ENCODE assay signal across 3 fruit fly cellular contexts in genomic region chr3R:24121669-24122068, dm6.
TF ChIP-seq lines count a peak whose summit lies in the region.

No protein-coding gene starts in this region.

- no peak for TF ChIP-seq CTCF in whole organism, embryonic (GFP tag; optimal IDR thresholded peaks at IDR 0.05; lab: Kevin White, UChicago)

TF ChIP-seq in whole organism, embryonic, 481 proteins besides CTCF, POLR2A, EP300 and RAD21:
- no peak for TF ChIP-seq crol (GFP tag; IDR thresholded peaks at IDR 0.05; lab: Robert Waterston, UW)
- 0 out of 2 replicates have a peak, but pooled peaks have one; percentile 5 for TF ChIP-seq Dip2 (GFP tag; IDR thresholded peaks at IDR 0.05; lab: Robert Waterston, UW)
- no peak for TF ChIP-seq CG2889 (GFP tag; IDR thresholded peaks at IDR 0.05; lab: Robert Waterston, UW)
- 0 out of 3 replicates have a peak, but pooled peaks have one; percentile 15 for TF ChIP-seq CG11456 (GFP tag; IDR thresholded peaks at IDR 0.05; lab: Robert Waterston, UW)
- no peak for TF ChIP-seq cwo (GFP tag; optimal IDR thresholded peaks at IDR 0.05; lab: Kevin White, UChicago)
- TF ChIP-seq Mrtf (GFP tag; IDR thresholded peaks at IDR 0.05; lab: Robert Waterston, UW): no peak
- no peak for TF ChIP-seq CG4854 (GFP tag; optimal IDR thresholded peaks at IDR 0.05; lab: Kevin White, UChicago)
- no peak for TF ChIP-seq ara (GFP tag; IDR thresholded peaks at IDR 0.05; lab: Robert Waterston, UW)
- 0 out of 2 replicates have a peak, but pooled peaks have one; percentile 11 for TF ChIP-seq CG4404 (GFP tag; IDR thresholded peaks at IDR 0.05; lab: Robert Waterston, UW)

TF ChIP-seq in whole organism, prepupa, 60 proteins besides CTCF, POLR2A, EP300 and RAD21:
- TF ChIP-seq svp (GFP tag; lab: Kevin White, UChicago): peak; percentile 91
- TF ChIP-seq CG6854 (GFP tag; optimal IDR thresholded peaks at IDR 0.05; lab: Kevin White, UChicago): no peak
TF ChIP-seq in whole organism, prepupa: peak in this region for 1.

TF ChIP-seq in whole organism, wandering third instar larva, 38 proteins besides CTCF, POLR2A, EP300 and RAD21:
- no peak for TF ChIP-seq Rel (GFP tag; optimal IDR thresholded peaks at IDR 0.05; lab: Kevin White, UChicago)
- peak; percentile 88 for TF ChIP-seq Rel (tag; optimal IDR thresholded peaks at IDR 0.05; lab: Kevin White, UChicago)
- no peak for TF ChIP-seq dsf (GFP tag; optimal IDR thresholded peaks at IDR 0.05; lab: Kevin White, UChicago; ENCODE audit: borderline replicate concordance)
